Fruit fly (Drosophila melanogaster) whole organism, embryonic: ENCODE measurements around the gene CG42263.

Experiments used
- ATbp ChIP-seq: fragments of 200-800 bp; sonication (Bioruptor generic); optimal IDR thresholded peaks from 2 replicates; lab custom pipeline; 2017; ENCODE audit warnings: missing biosample characterization, mild to moderate bottlenecking, missing genetic modification characterization, missing genetic modification reagents
- CG10979 ChIP-seq: fragments of 200-800 bp; sonication (Bioruptor generic); optimal IDR thresholded peaks from 2 replicates; lab custom pipeline; 2018; ENCODE audit warnings: missing biosample characterization, mild to moderate bottlenecking, missing genetic modification characterization, moderate library complexity
- CG12769 ChIP-seq: fragments of 200-800 bp; sonication (Bioruptor generic); optimal IDR thresholded peaks from 2 replicates; lab custom pipeline; 2019; ENCODE audit warnings: missing biosample characterization, mild to moderate bottlenecking, missing genetic modification characterization, moderate library complexity
- CG14014 ChIP-seq: fragments of 200-800 bp; sonication (Bioruptor generic); IDR thresholded peaks from 2 replicates; pipeline ENCODE4 v1.3.6; 2022; ENCODE audit warnings: missing biosample characterization, missing genetic modification characterization
- CG14860 ChIP-seq: fragments of 200-800 bp; sonication (Bioruptor generic); IDR thresholded peaks from 3 replicates; pipeline ENCODE4 v1.3.6; 2022; ENCODE audit warnings: missing biosample characterization, missing genetic modification characterization; ENCODE audit not compliant: partially characterized antibody
- CG15011 ChIP-seq: fragments of 200-800 bp; sonication (Bioruptor generic); optimal IDR thresholded peaks from 3 replicates; lab custom pipeline; 2018; ENCODE audit warnings: missing biosample characterization, mild to moderate bottlenecking, missing genetic modification characterization
- CG17328 ChIP-seq: fragments of 200-800 bp; sonication (Bioruptor generic); IDR thresholded peaks from 2 replicates; pipeline ENCODE4 v1.3.6; 2022; ENCODE audit warnings: missing biosample characterization, missing genetic modification characterization
- CG17612 ChIP-seq: fragments of 200-800 bp; sonication (Bioruptor generic); IDR thresholded peaks from 2 replicates; pipeline ENCODE4 v1.3.6; 2022; ENCODE audit warnings: missing biosample characterization, missing genetic modification characterization
- CG17829 ChIP-seq: fragments of 200-800 bp; optimal IDR thresholded peaks from 2 replicates; lab custom pipeline; 2019; ENCODE audit warnings: missing biosample characterization, mild to moderate bottlenecking, missing genetic modification characterization, moderate library complexity
- CG30403 ChIP-seq: fragments of 200-800 bp; sonication (Bioruptor generic); optimal IDR thresholded peaks from 3 replicates; lab custom pipeline; 2016; ENCODE audit warnings: missing biosample characterization, missing genetic modification characterization
- CG32772 ChIP-seq: fragments of 200-800 bp; sonication (Bioruptor generic); IDR thresholded peaks from 2 replicates; pipeline ENCODE4 v1.3.6; 2022; ENCODE audit warnings: missing biosample characterization, missing genetic modification characterization
- CG33557 ChIP-seq: fragments of 200-800 bp; sonication (Bioruptor generic); optimal IDR thresholded peaks from 2 replicates; lab custom pipeline; 2019; ENCODE audit warnings: missing biosample characterization, mild to moderate bottlenecking, missing genetic modification characterization, moderate library complexity
- CG3726 ChIP-seq: fragments of 200-800 bp; sonication (Bioruptor generic); IDR thresholded peaks from 3 replicates; pipeline ENCODE4, ENCODE4 v1.3.6; 2022; ENCODE audit warnings: missing biosample characterization, missing genetic modification characterization
- CG42726 ChIP-seq: fragments of 200-800 bp; sonication (Bioruptor generic); IDR thresholded peaks from 2 replicates; pipeline ENCODE4 v1.3.6; 2022; ENCODE audit warnings: missing biosample characterization, missing genetic modification characterization; ENCODE audit not compliant: partially characterized antibody
- CG4617 ChIP-seq: fragments of 200-800 bp; sonication (Bioruptor generic); optimal IDR thresholded peaks from 3 replicates; lab custom pipeline; 2016; ENCODE audit warnings: missing biosample characterization, missing genetic modification characterization, borderline replicate concordance
- CG6689 ChIP-seq: fragments of 200-800 bp; sonication (Bioruptor generic); IDR thresholded peaks from 2 replicates; pipeline ENCODE4 v1.3.6; 2022; ENCODE audit warnings: missing biosample characterization, missing genetic modification characterization
- CG9876 ChIP-seq: fragments of 200-800 bp; sonication (Bioruptor generic); optimal IDR thresholded peaks from 2 replicates; lab custom pipeline; 2016; ENCODE audit warnings: missing biosample characterization, missing genetic modification characterization
- CTCF ChIP-seq: fragments of 200-800 bp; sonication (Bioruptor generic); optimal IDR thresholded peaks from 2 replicates; lab custom pipeline; 2017; ENCODE audit warnings: missing biosample characterization, mild to moderate bottlenecking, missing genetic modification characterization, moderate library complexity
- CoRest ChIP-seq: fragments of 200-800 bp; sonication (Bioruptor generic); optimal IDR thresholded peaks from 3 replicates; lab custom pipeline; 2018; ENCODE audit warnings: missing biosample characterization, mild to moderate bottlenecking, missing genetic modification characterization, moderate library complexity
- Hr51 ChIP-seq, 2 experiments: fragments of 200-800 bp; sonication (Bioruptor generic); optimal IDR thresholded peaks; 2 replicates in 1 of 2; 3 replicates in 1 of 2; lab custom pipeline; 2016 to 2018; ENCODE audit warnings: missing biosample characterization in 2 of 2, missing genetic modification characterization in 2 of 2, mild to moderate bottlenecking in 1 of 2, moderate library complexity in 1 of 2
- Hsf ChIP-seq: fragments of 200-800 bp; sonication (Bioruptor generic); optimal IDR thresholded peaks from 3 replicates; lab custom pipeline; 2016; ENCODE audit warnings: missing biosample characterization, missing genetic modification characterization
- Lhr ChIP-seq: fragments of 200-800 bp; sonication (Bioruptor generic); optimal IDR thresholded peaks from 3 replicates; lab custom pipeline; 2017; ENCODE audit warnings: mild to moderate bottlenecking, missing biosample characterization, missing genetic modification reagents, missing genetic modification characterization
- MBD-R2 ChIP-seq: fragments of 200-800 bp; sonication (Bioruptor generic); IDR thresholded peaks from 2 replicates; pipeline ENCODE4 v1.3.6; 2022; ENCODE audit warnings: missing biosample characterization, missing genetic modification characterization
- Med ChIP-seq: fragments of 200-800 bp; sonication (Bioruptor generic); peaks from one replicate; lab custom pipeline; 2016; ENCODE audit warnings: missing biosample characterization, missing genetic modification characterization, mild to moderate bottlenecking, inconsistent platforms, moderate library complexity
- NC2β ChIP-seq: fragments of 200-800 bp; sonication (Bioruptor generic); optimal IDR thresholded peaks from 2 replicates; lab custom pipeline; 2016; ENCODE audit warnings: missing biosample characterization, missing genetic modification characterization
- aop ChIP-seq: fragments of 200-800 bp; sonication (Bioruptor generic); IDR thresholded peaks from 2 replicates; pipeline ENCODE4 v1.3.6; 2022; ENCODE audit warnings: missing biosample characterization, missing genetic modification characterization
- bbx ChIP-seq: fragments of 200-800 bp; sonication (Bioruptor generic); IDR thresholded peaks from 2 replicates; pipeline ENCODE4 v1.3.6; 2022; ENCODE audit warnings: missing biosample characterization, missing genetic modification characterization; ENCODE audit not compliant: partially characterized antibody
- chinmo ChIP-seq: fragments of 200-800 bp; sonication (Bioruptor generic); IDR thresholded peaks from 4 replicates; pipeline ENCODE4 v1.3.6; 2022; ENCODE audit warnings: missing biosample characterization, missing genetic modification characterization; ENCODE audit not compliant: partially characterized antibody
- chn ChIP-seq: fragments of 200-800 bp; sonication (Bioruptor generic); optimal IDR thresholded peaks from 2 replicates; lab custom pipeline; 2016; ENCODE audit warnings: missing biosample characterization, missing genetic modification characterization
- ci ChIP-seq: fragments of 200-800 bp; sonication (Bioruptor generic); IDR thresholded peaks from 3 replicates; pipeline ENCODE4 v1.3.6; 2022; ENCODE audit warnings: missing biosample characterization, missing genetic modification characterization
- crol ChIP-seq: fragments of 200-800 bp; sonication (Bioruptor generic); IDR thresholded peaks from 2 replicates; pipeline ENCODE4 v1.3.6; 2022; ENCODE audit warnings: missing biosample characterization, missing genetic modification characterization
- disco-r ChIP-seq: fragments of 200-800 bp; sonication (Bioruptor generic); optimal IDR thresholded peaks from 2 replicates; lab custom pipeline; 2016; ENCODE audit warnings: missing biosample characterization, missing genetic modification characterization
- dpn ChIP-seq, 2 experiments: fragments of 200-800 bp; sonication (Bioruptor generic); optimal IDR thresholded peaks; 3 replicates each; lab custom pipeline; 2016; ENCODE audit warnings: missing biosample characterization in 2 of 2, missing genetic modification characterization in 2 of 2
- en ChIP-seq: fragments of 200-800 bp; sonication (Bioruptor generic); optimal IDR thresholded peaks from 2 replicates; lab custom pipeline; 2016; ENCODE audit warnings: missing biosample characterization, missing genetic modification characterization
- grn ChIP-seq: fragments of 200-800 bp; sonication (Bioruptor generic); optimal IDR thresholded peaks from 3 replicates; lab custom pipeline; 2017; ENCODE audit warnings: missing biosample characterization, missing genetic modification characterization
- gsb-n ChIP-seq: fragments of 200-800 bp; sonication (Bioruptor generic); optimal IDR thresholded peaks from 3 replicates; lab custom pipeline; 2018; ENCODE audit warnings: missing biosample characterization, mild to moderate bottlenecking, missing genetic modification characterization
- hb ChIP-seq: fragments of 200-800 bp; sonication (Bioruptor generic); IDR thresholded peaks from 3 replicates; pipeline ENCODE4 v1.3.6; 2022; ENCODE audit warnings: missing biosample characterization, missing genetic modification characterization; ENCODE audit not compliant: partially characterized antibody
- ind ChIP-seq: fragments of 200-800 bp; sonication (Bioruptor generic); optimal IDR thresholded peaks from 3 replicates; lab custom pipeline; 2016; ENCODE audit warnings: missing biosample characterization, missing genetic modification characterization
- lbe ChIP-seq: fragments of 200-800 bp; sonication (Bioruptor generic); optimal IDR thresholded peaks from 2 replicates; lab custom pipeline; 2016; ENCODE audit warnings: missing biosample characterization, mild to moderate bottlenecking, missing genetic modification characterization
- mam ChIP-seq: fragments of 200-800 bp; sonication (Bioruptor generic); optimal IDR thresholded peaks from 3 replicates; lab custom pipeline; 2016; ENCODE audit warnings: missing biosample characterization, missing genetic modification characterization
- nmo ChIP-seq: fragments of 200-800 bp; sonication (Bioruptor generic); optimal IDR thresholded peaks from 2 replicates; lab custom pipeline; 2018; ENCODE audit warnings: missing biosample characterization, mild to moderate bottlenecking, missing genetic modification characterization, moderate library complexity
- phol ChIP-seq: fragments of 200-800 bp; sonication (Bioruptor generic); optimal IDR thresholded peaks from 3 replicates; lab custom pipeline; 2018; ENCODE audit warnings: missing biosample characterization, mild to moderate bottlenecking, missing genetic modification characterization, moderate library complexity
- ranshi ChIP-seq: fragments of 200-800 bp; sonication (Bioruptor generic); IDR thresholded peaks from 2 replicates; pipeline ENCODE4 v1.3.6; 2022; ENCODE audit warnings: missing biosample characterization, missing genetic modification characterization
- sens ChIP-seq: fragments of 200-800 bp; sonication (Bioruptor generic); peaks from one replicate; lab custom pipeline; 2016; ENCODE audit warnings: missing biosample characterization, missing genetic modification characterization
- sens-2 ChIP-seq: fragments of 200-800 bp; sonication (Bioruptor generic); IDR thresholded peaks from 2 replicates; pipeline ENCODE4 v1.3.6; 2022; ENCODE audit warnings: missing biosample characterization, missing genetic modification characterization
- sim ChIP-seq: fragments of 200-800 bp; sonication (Bioruptor generic); IDR thresholded peaks from 2 replicates; pipeline ENCODE4 v1.3.6; 2022; ENCODE audit warnings: missing biosample characterization, missing genetic modification characterization
- tna ChIP-seq: fragments of 200-800 bp; sonication (Bioruptor generic); IDR thresholded peaks from 2 replicates; pipeline ENCODE4 v1.3.6; 2022; ENCODE audit warnings: missing biosample characterization, missing genetic modification characterization; ENCODE audit not compliant: partially characterized antibody
- ttk ChIP-seq: fragments of 200-800 bp; sonication (Bioruptor generic); IDR thresholded peaks from 2 replicates; pipeline ENCODE4 v2.1.2; 2022; ENCODE audit warnings: missing biosample characterization, missing genetic modification characterization
- twi ChIP-seq: fragments of 200-800 bp; optimal IDR thresholded peaks from 2 replicates; lab custom pipeline; 2019; ENCODE audit warnings: missing biosample characterization, mild to moderate bottlenecking, missing genetic modification characterization, moderate library complexity
- unc-4 ChIP-seq: fragments of 200-800 bp; sonication (Bioruptor generic); IDR thresholded peaks from 2 replicates; pipeline ENCODE4 v1.3.6; 2022; ENCODE audit warnings: missing biosample characterization, missing genetic modification characterization; ENCODE audit not compliant: partially characterized antibody
- vvl ChIP-seq: fragments of 200-800 bp; sonication (Bioruptor generic); IDR thresholded peaks from 2 replicates; pipeline ENCODE4 v1.3.6; 2022; ENCODE audit warnings: missing biosample characterization, missing genetic modification characterization

CG42263 gene

DNA sequence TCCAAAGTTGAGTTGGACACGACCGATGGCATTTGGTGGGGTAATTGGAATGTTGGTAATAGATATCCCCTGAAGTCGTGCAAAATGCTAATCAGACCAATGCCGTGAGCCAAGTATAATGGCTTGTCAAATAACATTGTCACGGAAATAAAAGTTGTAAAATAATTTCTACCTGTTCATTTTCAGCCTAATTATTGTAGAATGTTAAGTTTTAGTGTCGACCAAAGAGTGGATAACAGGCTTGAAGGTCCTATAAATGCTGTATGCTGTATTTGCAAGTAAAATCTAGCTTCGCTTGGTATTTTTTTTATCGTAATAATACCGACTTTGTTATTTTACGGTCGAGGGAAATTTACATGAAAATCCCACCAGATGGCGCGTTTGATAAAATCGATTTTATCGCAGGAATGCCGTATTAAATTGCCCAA, 48.9 kb upstream of the CG42263 start (continued):
- TF ChIP-seq CoRest (tag; lab: Kevin White, UChicago) (peak; percentile 36), sens (GFP tag; lab: Kevin White, UChicago) (peak; percentile 69), Hsf (no peak), Med (peak; percentile 75), CG17328 (GFP tag; lab: Robert Waterston, UW) (0 out of 2 replicates have a peak, but pooled peaks have one; percentile 24), chn (GFP tag; lab: Kevin White, UChicago) (no peak), ATbp (peak; percentile 24), unc-4 (GFP tag; lab: Robert Waterston, UW) (peak; percentile 55; the same call in 1 of the 2 replicates), CG14860 (GFP tag; lab: Robert Waterston, UW) (no peak), tna (GFP tag; lab: Robert Waterston, UW) (0 out of 2 replicates have a peak, but pooled peaks have one; percentile 10), twi (peak; percentile 16), vvl (GFP tag; lab: Robert Waterston, UW) (peak; percentile 79; the same call in 1 of the 2 replicates), MBD-R2 (GFP tag; lab: Robert Waterston, UW) (no peak), en (GFP tag; lab: Kevin White, UChicago) (no peak), lbe (GFP tag; lab: Kevin White, UChicago) (peak; percentile 33), hb (GFP tag; lab: Robert Waterston, UW) (no peak), NC2β (no peak), CG42726 (GFP tag; lab: Robert Waterston, UW) (0 out of 2 replicates have a peak, but pooled peaks have one; percentile 47), ci (GFP tag; lab: Robert Waterston, UW) (peak; percentile 56; the same call in 2 of the 3 replicates), CG32772 (GFP tag; lab: Robert Waterston, UW) (no peak), CG17829 (peak; percentile 61), grn (GFP tag; lab: Kevin White, UChicago) (no peak), CG17612 (GFP tag; lab: Robert Waterston, UW) (no peak), disco-r (GFP tag; lab: Kevin White, UChicago) (no peak), CG4617 (no peak), CG6689 (GFP tag; lab: Robert Waterston, UW) (no peak), Lhr (GFP tag; lab: Kevin White, UChicago) (peak; percentile 54), CG30403 (GFP tag; lab: Kevin White, UChicago) (no peak), chinmo (GFP tag; lab: Robert Waterston, UW) (no peak), dpn (GFP tag; optimal IDR thresholded peaks at IDR 0.05; lab: Kevin White, UChicago) (no peak), nmo (GFP tag; lab: Kevin White, UChicago) (peak; percentile 1), ranshi (GFP tag; lab: Robert Waterston, UW) (no peak), mam (GFP tag; lab: Kevin White, UChicago) (no peak), CG12769 (tag; lab: Kevin White, UChicago) (no peak), phol (peak; percentile 8), sim (GFP tag; lab: Robert Waterston, UW) (no peak), CTCF (peak; percentile 93), CG33557 (GFP tag; lab: Kevin White, UChicago) (peak; percentile 23), CG3726 (GFP tag; lab: Robert Waterston, UW) (no peak), crol (GFP tag; lab: Robert Waterston, UW) (no peak), CG10979 (tag; lab: Kevin White, UChicago) (peak; percentile 46), ttk (GFP tag; lab: Robert Waterston, UW) (no peak), ind (GFP tag; lab: Kevin White, UChicago) (no peak), bbx (GFP tag; lab: Robert Waterston, UW) (peak; percentile 71), aop (GFP tag; lab: Robert Waterston, UW) (no peak), CG9876 (GFP tag; lab: Kevin White, UChicago) (no peak), CG14014 (GFP tag; lab: Robert Waterston, UW) (no peak), CG15011 (no peak), gsb-n (tag; lab: Kevin White, UChicago) (peak; percentile 46), Hr51 (GFP tag; optimal IDR thresholded peaks at IDR 0.05; lab: Kevin White, UChicago) (peak in 1 of 2 experiments; percentile 37), sens-2 (GFP tag; lab: Robert Waterston, UW) (no peak)
